Worm (Caenorhabditis elegans): Measurements from ENCODE around the gene ZK512.7.

ce11 chrIII:9138601-9139000, at the start of gene ZK512.7:
- TF ChIP-seq flt-1 (GFP tag; IDR thresholded peaks at IDR 0.05) (no peak), T22C8.4 (GFP tag; IDR thresholded peaks at IDR 0.05) (no peak), klf-2 (GFP tag; conservative IDR thresholded peaks at IDR 0.05) (no peak), tab-1 (GFP tag; IDR thresholded peaks at IDR 0.05) (no peak), cog-1 (tag; optimal IDR thresholded peaks at IDR 0.05) (no peak), ref-1 (GFP tag; conservative IDR thresholded peaks at IDR 0.05) (no peak)
